Worm (Caenorhabditis elegans) whole organism, late embryonic: ENCODE data around the gene Y73F8A.5.

ENCODE experiments used
- ceh-45 ChIP-seq: fragments of 200-800 bp; sonication (Bioruptor generic); IDR thresholded peaks from 2 replicates; pipeline ENCODE4 v1.3.6; 2022; ENCODE audit warnings: missing genetic modification reagents, missing genetic modification characterization, missing compliant biosample characterization
- gmeb-2 ChIP-seq: sonication (generic microtip); optimal IDR thresholded peaks from 2 replicates; lab custom pipeline; 2016; ENCODE audit warnings: missing genetic modification characterization, inconsistent platforms, missing compliant biosample characterization
- nhr-11 ChIP-seq: fragments of 150-350 bp; optimal IDR thresholded peaks from 2 replicates; lab custom pipeline; 2014; ENCODE audit warnings: missing biosample characterization, missing genetic modification characterization
- pag-3 ChIP-seq: sonication (generic microtip); optimal IDR thresholded peaks from 2 replicates; lab custom pipeline; 2016; ENCODE audit warnings: missing compliant biosample characterization, missing genetic modification characterization, borderline replicate concordance
- pha-4 ChIP-seq: fragments of 150-350 bp; optimal IDR thresholded peaks from 2 replicates; lab custom pipeline; 2018; ENCODE audit warnings: missing biosample characterization, missing genetic modification reagents, missing genetic modification characterization

- TF ChIP-seq pha-4 (no peak), ceh-45 (GFP tag; lab: Robert Waterston, UW) (no peak), pag-3 (tag; lab: Kevin White, UChicago) (no peak), nhr-11 (no peak), gmeb-2 (tag; lab: Kevin White, UChicago) (no peak)
Measured at ce11 chrIV:15234272-15234671, 25.4 kb upstream of the Y73F8A.5 start.
